Worm (Caenorhabditis elegans): ENCODE results near the gene scl-7.

Gene scl-7

DNA sequence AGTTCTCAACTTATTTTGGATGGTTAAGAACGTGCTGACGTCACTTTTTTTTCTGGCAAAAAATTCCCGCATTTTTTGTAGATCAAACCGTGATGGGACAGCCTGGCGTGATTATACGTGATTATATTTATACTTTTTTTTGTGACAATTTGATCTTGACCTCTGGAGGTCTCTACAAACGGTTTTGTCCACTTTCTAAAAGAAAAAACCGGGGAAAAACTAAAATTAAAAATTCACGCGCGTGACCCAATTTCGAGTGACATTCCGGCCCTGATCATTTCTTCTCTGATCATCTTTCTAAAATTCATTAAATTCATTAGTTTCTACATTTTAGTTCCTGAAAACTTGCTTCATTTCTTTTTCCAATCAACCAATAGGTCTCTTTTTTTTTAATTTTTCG lies 34.7 kb downstream of the scl-7 start, which contains the start of gene rde-11:
Gene rde-11, plus strand, starts transcription at position 301 of the 400 bp plus-strand sequence.
- TF ChIP-seq hmg-4 (GFP tag; optimal IDR thresholded peaks at IDR 0.05) = no peak
- TF ChIP-seq B0310.2 (tag; optimal IDR thresholded peaks at IDR 0.05) = no peak
- no peak for TF ChIP-seq flt-1 (GFP tag; IDR thresholded peaks at IDR 0.05)
- TF ChIP-seq ceh-36 (tag; optimal IDR thresholded peaks at IDR 0.05) = no peak
- TF ChIP-seq tra-4 (tag; optimal IDR thresholded peaks at IDR 0.05) = no peak
- no peak for TF ChIP-seq tbx-11 (GFP tag; IDR thresholded peaks at IDR 0.05)
- TF ChIP-seq aly-1 (tag; optimal IDR thresholded peaks at IDR 0.05) = no peak

DNA sequence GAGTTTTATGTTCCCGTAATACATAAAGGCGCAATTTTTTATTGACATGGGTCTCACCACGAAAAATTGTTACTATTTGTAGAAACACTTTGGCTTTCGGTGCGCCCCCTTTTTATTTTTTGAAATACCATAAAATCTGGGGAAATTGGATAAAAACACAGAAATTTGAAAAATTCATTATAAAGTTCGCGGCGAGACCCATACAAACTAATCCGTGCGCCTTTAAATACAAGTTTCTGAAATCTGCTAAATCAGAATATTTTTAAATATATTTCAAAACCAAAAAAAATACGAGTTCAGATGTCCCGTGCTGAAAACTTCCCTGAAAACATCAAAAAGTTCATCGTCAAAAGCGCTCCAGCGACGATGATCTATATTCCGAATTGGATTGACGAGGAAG lies 37.1 kb downstream of the scl-7 start, which contains the start of gene B0564.2:
Gene B0564.2, plus strand, starts transcription at position 301 of the 400 bp plus-strand sequence.
- no peak for TF ChIP-seq F13C5.2 (tag; optimal IDR thresholded peaks at IDR 0.05)
- no peak for TF ChIP-seq ets-7 (tag; optimal IDR thresholded peaks at IDR 0.05)
- no peak for TF ChIP-seq B0310.2 (tag; optimal IDR thresholded peaks at IDR 0.05)
- TF ChIP-seq hnd-1 (tag; optimal IDR thresholded peaks at IDR 0.05) = no peak
- no peak for TF ChIP-seq ceh-13 (GFP tag; optimal IDR thresholded peaks at IDR 0.05)
- TF ChIP-seq sea-1 (GFP tag; conservative IDR thresholded peaks at IDR 0.05) = no peak
- no peak for TF ChIP-seq tbx-37 (GFP tag; conservative IDR thresholded peaks at IDR 0.05)
- no peak for TF ChIP-seq aly-1 (tag; optimal IDR thresholded peaks at IDR 0.05)
- TF ChIP-seq hmg-4 (GFP tag; optimal IDR thresholded peaks at IDR 0.05) = no peak
- no peak for TF ChIP-seq tra-4 (tag; optimal IDR thresholded peaks at IDR 0.05)
- no peak for TF ChIP-seq pes-1 (GFP tag; IDR thresholded peaks at IDR 0.05)
- no peak for TF ChIP-seq scrt-1 (GFP tag; IDR thresholded peaks at IDR 0.05)
- TF ChIP-seq flt-1 (GFP tag; IDR thresholded peaks at IDR 0.05) = no peak
- no peak for TF ChIP-seq hmbx-1 (tag; optimal IDR thresholded peaks at IDR 0.05)
- TF ChIP-seq ceh-36 (tag; optimal IDR thresholded peaks at IDR 0.05) = no peak
- no peak for TF ChIP-seq ama-1 (optimal IDR thresholded peaks at IDR 0.05)
- TF ChIP-seq tbx-11 (GFP tag; IDR thresholded peaks at IDR 0.05) = no peak

DNA sequence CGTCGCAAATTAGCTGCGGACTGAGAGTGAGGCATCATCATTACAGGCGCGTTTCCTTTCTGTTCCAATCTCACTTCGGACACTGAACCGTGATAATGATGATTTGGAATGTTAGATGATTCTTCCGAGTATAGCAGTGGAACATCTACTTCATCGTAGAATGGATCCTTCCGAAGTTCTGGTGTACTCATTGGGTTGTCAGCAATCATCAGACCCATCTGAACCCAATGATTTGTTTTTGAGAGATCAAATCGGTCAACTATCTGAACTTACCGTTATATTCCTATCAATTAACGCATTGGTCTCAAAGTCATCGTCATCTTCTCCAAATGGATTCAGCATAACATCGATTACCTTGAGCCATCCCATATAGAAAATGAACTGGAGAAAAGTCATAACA lies 38.2 kb downstream of the scl-7 start:
- TF ChIP-seq B0310.2 (tag; optimal IDR thresholded peaks at IDR 0.05) (no peak), hmbx-1 (tag; optimal IDR thresholded peaks at IDR 0.05) (no peak), hmg-4 (GFP tag; optimal IDR thresholded peaks at IDR 0.05) (no peak), ceh-13 (GFP tag; optimal IDR thresholded peaks at IDR 0.05) (no peak), ama-1 (optimal IDR thresholded peaks at IDR 0.05) (no peak), ceh-36 (tag; optimal IDR thresholded peaks at IDR 0.05) (no peak), tbx-11 (GFP tag; IDR thresholded peaks at IDR 0.05) (no peak), ets-7 (tag; optimal IDR thresholded peaks at IDR 0.05) (no peak), aly-1 (tag; optimal IDR thresholded peaks at IDR 0.05) (no peak), pes-1 (GFP tag; IDR thresholded peaks at IDR 0.05) (no peak), tbx-37 (GFP tag; conservative IDR thresholded peaks at IDR 0.05) (no peak), scrt-1 (GFP tag; IDR thresholded peaks at IDR 0.05) (no peak), F13C5.2 (tag; optimal IDR thresholded peaks at IDR 0.05) (no peak)

DNA sequence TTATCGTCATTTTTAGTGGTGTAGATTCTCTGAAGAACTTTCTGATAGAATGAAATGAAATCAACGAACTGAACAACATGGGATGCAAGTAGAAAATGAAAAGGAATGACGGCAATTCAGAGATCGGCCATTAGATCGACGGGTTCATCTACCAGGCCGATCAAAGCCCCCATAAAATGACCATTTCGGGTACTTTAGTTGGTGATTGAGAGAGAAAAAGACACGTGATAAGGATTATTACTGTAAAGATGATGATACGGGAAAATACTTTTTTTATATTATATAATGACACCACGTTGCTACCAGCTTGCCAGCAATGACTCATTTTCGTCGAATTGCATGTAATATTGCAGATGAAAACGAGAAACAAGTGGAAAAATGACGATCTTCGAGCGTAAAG lies 39.5 kb downstream of the scl-7 start, which contains the start of gene best-1:
Gene best-1, minus strand, starts transcription at position 29 of the 400 bp plus-strand sequence.
- no peak for TF ChIP-seq hmg-4 (GFP tag; optimal IDR thresholded peaks at IDR 0.05)
- no peak for TF ChIP-seq aly-1 (tag; optimal IDR thresholded peaks at IDR 0.05)
- no peak for TF ChIP-seq ceh-13 (GFP tag; optimal IDR thresholded peaks at IDR 0.05)
- no peak for TF ChIP-seq tbx-11 (GFP tag; IDR thresholded peaks at IDR 0.05)
- TF ChIP-seq scrt-1 (GFP tag; IDR thresholded peaks at IDR 0.05) = no peak
- TF ChIP-seq ceh-36 (tag; optimal IDR thresholded peaks at IDR 0.05) = no peak
- no peak for TF ChIP-seq flt-1 (GFP tag; IDR thresholded peaks at IDR 0.05)
- no peak for TF ChIP-seq B0310.2 (tag; optimal IDR thresholded peaks at IDR 0.05)
- no peak for TF ChIP-seq sea-1 (GFP tag; conservative IDR thresholded peaks at IDR 0.05)
- no peak for TF ChIP-seq ets-7 (tag; optimal IDR thresholded peaks at IDR 0.05)
- TF ChIP-seq pes-1 (GFP tag; IDR thresholded peaks at IDR 0.05) = no peak

DNA sequence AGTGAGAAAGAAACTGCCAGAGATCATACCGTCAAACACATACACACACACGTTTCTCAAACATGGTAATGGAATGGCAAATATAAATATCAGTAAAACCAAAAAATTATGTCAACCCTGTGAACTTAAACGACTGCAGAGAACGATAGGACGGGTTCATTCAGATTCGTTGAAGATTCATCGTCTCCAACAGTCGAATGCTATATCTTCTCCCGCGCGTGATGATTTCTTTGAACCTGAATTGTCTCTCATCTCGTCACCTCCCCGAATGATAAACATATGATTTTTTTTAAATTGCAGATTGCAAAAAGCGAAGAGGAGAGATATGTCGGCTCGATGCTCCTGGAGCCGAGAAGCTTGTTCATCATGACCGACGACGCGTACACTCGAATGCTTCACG lies 40.6 kb downstream of the scl-7 start:
- TF ChIP-seq tbx-37 (GFP tag; conservative IDR thresholded peaks at IDR 0.05) (no peak), hmg-4 (GFP tag; optimal IDR thresholded peaks at IDR 0.05) (no peak), ama-1 (optimal IDR thresholded peaks at IDR 0.05) (no peak), aly-1 (tag; optimal IDR thresholded peaks at IDR 0.05) (no peak)

DNA sequence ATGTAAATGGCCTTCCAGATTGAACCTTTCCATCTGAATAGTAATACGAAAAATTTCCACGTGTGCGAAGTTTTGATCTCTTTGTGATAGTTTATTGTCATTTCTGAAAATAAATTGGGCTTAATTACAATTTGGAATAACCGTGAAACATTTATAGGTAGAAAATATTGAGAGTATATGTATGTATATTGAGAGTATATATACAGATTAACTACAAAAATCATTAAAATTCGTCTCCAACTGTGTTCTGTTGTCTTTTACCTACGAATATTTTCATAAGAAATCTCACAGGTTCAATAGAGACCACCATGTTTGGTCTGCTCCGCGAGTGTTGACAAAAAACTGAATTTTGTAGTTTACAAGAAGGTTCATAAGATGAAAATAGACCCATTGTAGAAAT lies 42.7 kb downstream of the scl-7 start, which contains the start of gene best-2:
Gene best-2, minus strand, starts transcription at position 101 of the 400 bp plus-strand sequence.
- TF ChIP-seq flt-1 (GFP tag; IDR thresholded peaks at IDR 0.05) (no peak), hnd-1 (tag; optimal IDR thresholded peaks at IDR 0.05) (no peak), ama-1 (optimal IDR thresholded peaks at IDR 0.05) (no peak), ets-7 (tag; optimal IDR thresholded peaks at IDR 0.05) (no peak), scrt-1 (GFP tag; IDR thresholded peaks at IDR 0.05) (no peak), ceh-13 (GFP tag; optimal IDR thresholded peaks at IDR 0.05) (no peak), F13C5.2 (tag; optimal IDR thresholded peaks at IDR 0.05) (no peak)

DNA sequence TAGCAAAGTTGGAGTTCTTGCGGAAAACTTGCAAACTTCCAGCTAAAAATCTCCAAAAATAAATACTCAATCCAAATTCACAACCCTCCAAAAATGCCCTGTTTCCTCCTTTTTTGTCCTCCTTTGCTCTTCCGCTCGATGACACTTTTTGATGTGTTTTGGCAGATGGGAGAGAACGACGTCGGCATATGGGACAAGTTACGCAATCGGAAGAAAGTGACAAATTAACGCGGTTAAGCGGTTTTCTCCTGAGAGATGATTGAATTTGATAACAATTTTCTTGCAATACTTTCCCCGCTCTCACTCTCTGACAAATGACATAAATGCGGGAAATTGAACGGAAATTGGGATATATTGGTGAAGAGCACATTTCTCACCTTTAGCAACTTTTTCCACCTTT lies 46.4 kb downstream of the scl-7 start:
- TF ChIP-seq hmg-4 (GFP tag; optimal IDR thresholded peaks at IDR 0.05) (no peak), tbx-11 (GFP tag; IDR thresholded peaks at IDR 0.05) (no peak), F13C5.2 (tag; optimal IDR thresholded peaks at IDR 0.05) (no peak), tra-4 (tag; optimal IDR thresholded peaks at IDR 0.05) (no peak), ets-7 (tag; optimal IDR thresholded peaks at IDR 0.05) (no peak), pes-1 (GFP tag; IDR thresholded peaks at IDR 0.05) (no peak), flt-1 (GFP tag; IDR thresholded peaks at IDR 0.05) (no peak), tbx-37 (GFP tag; conservative IDR thresholded peaks at IDR 0.05) (no peak), ceh-36 (tag; optimal IDR thresholded peaks at IDR 0.05) (no peak), scrt-1 (GFP tag; IDR thresholded peaks at IDR 0.05) (no peak), hmbx-1 (tag; optimal IDR thresholded peaks at IDR 0.05) (no peak), ama-1 (optimal IDR thresholded peaks at IDR 0.05) (no peak), sea-1 (GFP tag; conservative IDR thresholded peaks at IDR 0.05) (no peak), ceh-13 (GFP tag; optimal IDR thresholded peaks at IDR 0.05) (no peak), B0310.2 (tag; optimal IDR thresholded peaks at IDR 0.05) (no peak), hnd-1 (tag; optimal IDR thresholded peaks at IDR 0.05) (no peak), aly-1 (tag; optimal IDR thresholded peaks at IDR 0.05) (no peak)

DNA sequence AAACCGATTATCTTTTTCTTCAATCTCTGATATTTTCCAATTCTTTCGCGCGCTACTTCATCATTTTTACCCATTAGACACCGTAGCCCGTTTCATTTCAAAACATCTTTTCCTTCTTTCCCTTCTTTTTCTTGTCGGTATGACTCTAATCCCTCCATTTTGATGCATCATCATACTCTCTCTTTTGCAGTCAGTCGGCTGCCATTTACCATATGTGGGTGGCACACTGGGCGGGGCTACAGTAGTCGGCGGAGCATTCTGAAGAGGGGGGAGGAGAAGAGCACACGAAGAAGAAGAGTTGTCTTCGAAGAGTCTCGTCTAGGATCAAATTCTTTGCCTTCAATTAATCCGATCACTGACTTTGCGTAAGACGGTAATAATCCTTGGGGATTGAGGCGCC lies 48.6 kb downstream of the scl-7 start, which contains the start of gene unc-30:
Gene unc-30, plus strand, starts transcription at position 184 of the 400 bp plus-strand sequence.
- TF ChIP-seq ceh-36 (tag; optimal IDR thresholded peaks at IDR 0.05) (peak; percentile 63), ceh-13 (GFP tag; optimal IDR thresholded peaks at IDR 0.05) (no peak)
